Worm (Caenorhabditis elegans): ENCODE measurements around the gene hpo-9.

- no peak for TF ChIP-seq elt-3 (tag; optimal IDR thresholded peaks at IDR 0.05)
- TF ChIP-seq ztf-4 (tag; optimal IDR thresholded peaks at IDR 0.05), result no peak
- no peak for TF ChIP-seq lin-13 (GFP tag; optimal IDR thresholded peaks at IDR 0.05)
- no peak for TF ChIP-seq ZK546.5 (tag; optimal IDR thresholded peaks at IDR 0.05)
- TF ChIP-seq mdl-1 (tag; optimal IDR thresholded peaks at IDR 0.05), result no peak
Observed at ce11 chrV:7266021-7266420, 29.1 kb upstream of the hpo-9 start, which contains the start of gene C13A2.7.

All from whole organism, L2 larva.